Worm (Caenorhabditis elegans): ENCODE measurements around the gene Y105C5B.5.

Y105C5B.5 gene

DNA sequence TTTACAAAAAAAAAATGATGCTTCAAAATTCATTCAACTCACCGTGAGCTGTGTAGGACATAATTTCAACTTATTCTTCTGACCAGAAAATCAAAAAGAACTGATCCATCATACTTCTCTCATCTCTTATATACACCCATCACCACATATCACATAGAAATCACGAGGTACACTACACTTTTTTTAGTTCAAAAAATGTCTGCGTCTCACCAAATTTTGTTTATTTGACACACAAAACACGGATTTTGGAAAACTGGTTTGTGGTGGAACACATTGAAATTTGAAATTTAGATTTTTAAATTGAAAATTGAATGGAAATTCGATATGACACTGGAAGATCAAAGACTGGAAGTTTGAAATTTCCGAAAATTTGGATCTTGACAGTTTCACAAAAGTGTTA is at the start of gene Y105C5B.5:
Gene Y105C5B.5, minus strand, starts transcription at position 103 of the 400 bp plus-strand sequence.
- no peak for TF ChIP-seq B0310.2 (tag; optimal IDR thresholded peaks at IDR 0.05)
- TF ChIP-seq ceh-13 (GFP tag; optimal IDR thresholded peaks at IDR 0.05), result no peak
- no peak for TF ChIP-seq ceh-36 (tag; optimal IDR thresholded peaks at IDR 0.05)
- TF ChIP-seq sea-1 (GFP tag; conservative IDR thresholded peaks at IDR 0.05), result no peak
- TF ChIP-seq hmg-4 (GFP tag; optimal IDR thresholded peaks at IDR 0.05), result no peak
- TF ChIP-seq tbx-11 (GFP tag; IDR thresholded peaks at IDR 0.05), result no peak
- no peak for TF ChIP-seq hmbx-1 (tag; optimal IDR thresholded peaks at IDR 0.05)
- no peak for TF ChIP-seq flt-1 (GFP tag; IDR thresholded peaks at IDR 0.05)
- TF ChIP-seq aly-1 (tag; optimal IDR thresholded peaks at IDR 0.05), result no peak
- no peak for TF ChIP-seq hnd-1 (tag; optimal IDR thresholded peaks at IDR 0.05)
- no peak for TF ChIP-seq ets-7 (tag; optimal IDR thresholded peaks at IDR 0.05)
- no peak for TF ChIP-seq F13C5.2 (tag; optimal IDR thresholded peaks at IDR 0.05)

DNA sequence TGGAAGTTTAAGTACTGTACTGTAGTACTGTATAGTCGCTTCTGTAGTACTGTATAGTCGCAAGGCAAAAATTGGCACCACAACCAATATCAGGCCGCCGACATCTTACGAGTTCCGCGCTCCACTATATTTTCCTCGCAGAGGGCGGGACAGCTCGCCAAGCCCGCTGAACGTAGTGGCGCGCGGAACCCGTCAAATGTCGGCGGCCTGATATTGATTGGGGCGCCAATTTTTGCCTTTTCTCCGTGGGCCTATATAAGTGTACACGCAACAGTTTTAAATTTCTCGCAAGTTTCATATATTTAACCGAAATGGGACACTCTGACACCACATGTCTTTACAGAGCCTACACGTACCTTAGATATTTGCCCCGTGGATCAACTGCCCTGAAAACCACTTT is 49.0 kb upstream of the Y105C5B.5 start:
- TF ChIP-seq tbx-37 (GFP tag; conservative IDR thresholded peaks at IDR 0.05) (no peak), ceh-36 (tag; optimal IDR thresholded peaks at IDR 0.05) (no peak), hmbx-1 (tag; optimal IDR thresholded peaks at IDR 0.05) (no peak), ama-1 (optimal IDR thresholded peaks at IDR 0.05) (no peak), pes-1 (GFP tag; IDR thresholded peaks at IDR 0.05) (no peak), scrt-1 (GFP tag; IDR thresholded peaks at IDR 0.05) (no peak), ets-7 (tag; optimal IDR thresholded peaks at IDR 0.05) (no peak), hnd-1 (tag; optimal IDR thresholded peaks at IDR 0.05) (no peak), ceh-13 (GFP tag; optimal IDR thresholded peaks at IDR 0.05) (no peak), aly-1 (tag; optimal IDR thresholded peaks at IDR 0.05) (no peak), B0310.2 (tag; optimal IDR thresholded peaks at IDR 0.05) (no peak)

DNA sequence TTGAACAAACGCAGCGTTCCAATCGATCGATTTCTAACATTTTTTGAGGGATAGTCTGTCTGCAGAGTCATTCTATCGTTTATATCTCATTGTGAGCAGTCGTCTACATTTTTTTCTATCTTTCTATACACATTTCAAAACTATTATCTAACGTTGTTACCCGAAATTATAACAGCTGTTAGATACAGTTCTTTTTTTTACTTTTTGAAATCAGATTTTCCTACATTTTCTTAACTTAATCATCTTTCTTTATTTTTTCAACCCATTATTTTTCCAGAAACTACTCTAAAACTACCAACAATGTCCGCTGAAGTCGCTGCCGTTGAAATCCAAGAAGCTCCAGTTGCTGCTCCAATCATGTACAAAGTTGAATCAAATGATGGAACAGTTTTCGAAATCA is 45.5 kb upstream of the Y105C5B.5 start, which contains the start of gene skr-10:
Gene skr-10, plus strand, starts transcription at position 301 of the 400 bp plus-strand sequence.
- TF ChIP-seq tbx-11 (GFP tag; IDR thresholded peaks at IDR 0.05) (no peak), scrt-1 (GFP tag; IDR thresholded peaks at IDR 0.05) (no peak), flt-1 (GFP tag; IDR thresholded peaks at IDR 0.05) (no peak), hmbx-1 (tag; optimal IDR thresholded peaks at IDR 0.05) (no peak), ama-1 (optimal IDR thresholded peaks at IDR 0.05) (no peak), ceh-13 (GFP tag; optimal IDR thresholded peaks at IDR 0.05) (no peak), aly-1 (tag; optimal IDR thresholded peaks at IDR 0.05) (no peak), hmg-4 (GFP tag; optimal IDR thresholded peaks at IDR 0.05) (no peak), pes-1 (GFP tag; IDR thresholded peaks at IDR 0.05) (no peak), ets-7 (tag; optimal IDR thresholded peaks at IDR 0.05) (no peak), tra-4 (tag; optimal IDR thresholded peaks at IDR 0.05) (no peak)

DNA sequence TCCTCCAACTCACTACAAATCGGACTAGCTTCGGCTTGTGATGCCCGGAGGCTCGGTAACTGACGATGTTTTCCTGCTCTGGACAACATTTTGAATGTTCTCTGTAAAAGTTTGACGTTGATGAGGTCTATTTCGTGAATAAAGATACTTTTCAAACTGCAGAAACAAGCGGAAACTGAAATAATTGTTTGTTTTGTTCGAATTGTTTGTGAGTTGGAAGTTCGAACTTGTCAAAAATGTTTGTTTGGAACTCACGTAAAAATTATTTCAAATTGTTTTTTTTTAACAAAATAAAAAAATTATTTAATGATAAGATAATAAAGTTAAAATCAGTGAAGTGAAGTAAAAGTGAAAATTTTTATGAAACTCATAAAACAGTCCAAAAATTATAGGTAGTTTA is 40.4 kb upstream of the Y105C5B.5 start, which contains the start of gene Y105C5B.11:
Gene Y105C5B.11, minus strand, starts transcription at position 101 of the 400 bp plus-strand sequence.
- no peak for TF ChIP-seq hnd-1 (tag; optimal IDR thresholded peaks at IDR 0.05)
- TF ChIP-seq B0310.2 (tag; optimal IDR thresholded peaks at IDR 0.05), result no peak
- no peak for TF ChIP-seq hmbx-1 (tag; optimal IDR thresholded peaks at IDR 0.05)
- no peak for TF ChIP-seq ceh-36 (tag; optimal IDR thresholded peaks at IDR 0.05)
- TF ChIP-seq tbx-37 (GFP tag; conservative IDR thresholded peaks at IDR 0.05), result no peak

DNA sequence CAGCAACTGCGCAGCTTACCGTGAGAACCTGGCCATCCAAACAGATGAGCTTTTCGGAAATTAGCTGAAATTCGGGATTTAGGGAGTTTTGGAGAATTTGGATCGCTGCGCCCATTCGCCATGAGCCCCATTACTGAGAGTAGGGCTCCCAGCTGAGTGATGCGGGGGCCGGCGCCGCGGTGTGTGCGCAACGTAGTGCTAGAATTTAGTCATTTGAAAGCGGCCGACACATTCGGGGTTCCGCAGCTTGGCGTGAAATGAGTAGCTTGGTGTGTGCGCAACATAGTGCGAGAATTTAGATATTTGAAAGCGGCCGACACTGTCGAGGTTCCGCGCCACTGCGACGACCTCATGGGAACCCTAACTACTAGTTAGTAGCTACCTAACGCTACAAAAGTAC is 39.8 kb upstream of the Y105C5B.5 start:
- TF ChIP-seq ceh-13 (GFP tag; optimal IDR thresholded peaks at IDR 0.05) (no peak), F13C5.2 (tag; optimal IDR thresholded peaks at IDR 0.05) (no peak), pes-1 (GFP tag; IDR thresholded peaks at IDR 0.05) (no peak), ets-7 (tag; optimal IDR thresholded peaks at IDR 0.05) (no peak), B0310.2 (tag; optimal IDR thresholded peaks at IDR 0.05) (no peak), aly-1 (tag; optimal IDR thresholded peaks at IDR 0.05) (no peak), tra-4 (tag; optimal IDR thresholded peaks at IDR 0.05) (no peak), tbx-37 (GFP tag; conservative IDR thresholded peaks at IDR 0.05) (no peak), ceh-36 (tag; optimal IDR thresholded peaks at IDR 0.05) (no peak), hmg-4 (GFP tag; optimal IDR thresholded peaks at IDR 0.05) (no peak), ama-1 (optimal IDR thresholded peaks at IDR 0.05) (no peak), sea-1 (GFP tag; conservative IDR thresholded peaks at IDR 0.05) (no peak), tbx-11 (GFP tag; IDR thresholded peaks at IDR 0.05) (no peak), flt-1 (GFP tag; IDR thresholded peaks at IDR 0.05) (no peak), hnd-1 (tag; optimal IDR thresholded peaks at IDR 0.05) (no peak), scrt-1 (GFP tag; IDR thresholded peaks at IDR 0.05) (no peak), hmbx-1 (tag; optimal IDR thresholded peaks at IDR 0.05) (no peak)

DNA sequence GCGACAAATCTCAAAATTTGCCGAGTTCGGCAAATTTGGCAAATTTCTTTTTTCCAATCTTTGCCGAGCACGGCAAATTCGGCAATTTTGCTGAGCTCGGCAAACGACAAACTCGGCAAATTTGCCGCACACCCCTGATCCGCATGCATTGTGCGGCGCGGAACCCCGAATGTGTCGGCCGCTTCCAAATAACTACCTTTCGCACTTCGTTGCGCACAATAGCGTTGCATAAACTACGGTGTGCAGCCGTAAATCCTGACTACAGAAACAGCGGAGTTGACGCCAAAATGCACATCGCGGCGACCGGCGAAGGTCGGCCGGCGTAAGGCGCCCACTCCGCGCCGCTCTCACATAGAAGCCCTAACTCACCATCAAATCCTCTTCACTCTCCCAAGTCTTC is 37.4 kb upstream of the Y105C5B.5 start:
- TF ChIP-seq tbx-37 (GFP tag; conservative IDR thresholded peaks at IDR 0.05) (no peak), sea-1 (GFP tag; conservative IDR thresholded peaks at IDR 0.05) (no peak), tbx-11 (GFP tag; IDR thresholded peaks at IDR 0.05) (no peak), B0310.2 (tag; optimal IDR thresholded peaks at IDR 0.05) (no peak), hnd-1 (tag; optimal IDR thresholded peaks at IDR 0.05) (no peak), hmbx-1 (tag; optimal IDR thresholded peaks at IDR 0.05) (no peak)

DNA sequence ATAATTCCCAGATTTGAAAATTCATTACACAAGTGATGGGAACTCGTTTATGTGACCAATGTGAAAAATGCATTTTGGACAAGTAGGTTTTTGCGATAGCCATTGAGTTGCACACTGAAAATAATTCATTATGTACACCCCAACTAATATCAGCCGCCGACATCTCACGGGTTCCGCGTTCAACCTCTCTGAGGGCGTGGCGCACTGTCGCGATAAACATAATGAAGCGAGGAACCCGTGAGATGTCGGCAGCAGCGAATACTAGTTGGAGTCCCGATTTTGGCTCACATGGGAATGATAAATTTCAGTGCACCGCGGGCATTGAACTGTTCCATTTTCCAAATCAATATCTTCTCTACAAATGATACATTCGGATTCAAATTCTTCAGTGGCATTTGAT is 36.1 kb upstream of the Y105C5B.5 start:
- TF ChIP-seq ceh-13 (GFP tag; optimal IDR thresholded peaks at IDR 0.05), result no peak
- TF ChIP-seq flt-1 (GFP tag; IDR thresholded peaks at IDR 0.05), result no peak
- TF ChIP-seq aly-1 (tag; optimal IDR thresholded peaks at IDR 0.05), result no peak
- no peak for TF ChIP-seq hmg-4 (GFP tag; optimal IDR thresholded peaks at IDR 0.05)
- TF ChIP-seq sea-1 (GFP tag; conservative IDR thresholded peaks at IDR 0.05), result no peak
- TF ChIP-seq ama-1 (optimal IDR thresholded peaks at IDR 0.05), result no peak
- TF ChIP-seq B0310.2 (tag; optimal IDR thresholded peaks at IDR 0.05), result no peak
- TF ChIP-seq ceh-36 (tag; optimal IDR thresholded peaks at IDR 0.05), result no peak
- no peak for TF ChIP-seq tra-4 (tag; optimal IDR thresholded peaks at IDR 0.05)
- no peak for TF ChIP-seq F13C5.2 (tag; optimal IDR thresholded peaks at IDR 0.05)
- no peak for TF ChIP-seq scrt-1 (GFP tag; IDR thresholded peaks at IDR 0.05)
- TF ChIP-seq hnd-1 (tag; optimal IDR thresholded peaks at IDR 0.05), result no peak
- no peak for TF ChIP-seq hmbx-1 (tag; optimal IDR thresholded peaks at IDR 0.05)
- no peak for TF ChIP-seq tbx-11 (GFP tag; IDR thresholded peaks at IDR 0.05)
- TF ChIP-seq pes-1 (GFP tag; IDR thresholded peaks at IDR 0.05), result no peak
- TF ChIP-seq tbx-37 (GFP tag; conservative IDR thresholded peaks at IDR 0.05), result no peak
- TF ChIP-seq ets-7 (tag; optimal IDR thresholded peaks at IDR 0.05), result no peak

DNA sequence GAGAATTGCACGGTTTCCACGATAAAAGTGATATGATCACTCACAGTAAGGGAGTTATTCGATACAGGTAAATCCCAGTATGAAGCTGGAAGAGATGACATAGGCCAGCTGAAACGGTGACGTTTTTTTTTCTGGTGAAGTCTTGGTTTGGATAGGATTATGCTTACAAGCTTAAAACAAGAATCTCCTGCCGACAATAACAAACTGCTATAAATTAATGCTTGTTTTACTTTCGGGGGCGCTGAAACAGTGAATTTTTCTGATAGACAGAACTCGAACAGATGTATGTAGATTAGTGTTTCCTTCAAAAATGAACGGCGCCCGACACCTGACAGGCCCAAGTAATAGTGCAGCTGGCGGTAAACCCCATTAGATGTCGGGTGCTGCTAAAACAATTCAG is 32.8 kb upstream of the Y105C5B.5 start, which contains the start of gene srv-16:
Gene srv-16, minus strand, starts transcription at position 101 of the 400 bp plus-strand sequence.
- TF ChIP-seq sea-1 (GFP tag; conservative IDR thresholded peaks at IDR 0.05), result no peak
- TF ChIP-seq ets-7 (tag; optimal IDR thresholded peaks at IDR 0.05), result no peak
- TF ChIP-seq pes-1 (GFP tag; IDR thresholded peaks at IDR 0.05), result no peak
- TF ChIP-seq flt-1 (GFP tag; IDR thresholded peaks at IDR 0.05), result no peak
- TF ChIP-seq tra-4 (tag; optimal IDR thresholded peaks at IDR 0.05), result no peak
- no peak for TF ChIP-seq tbx-37 (GFP tag; conservative IDR thresholded peaks at IDR 0.05)
- TF ChIP-seq F13C5.2 (tag; optimal IDR thresholded peaks at IDR 0.05), result no peak
- TF ChIP-seq scrt-1 (GFP tag; IDR thresholded peaks at IDR 0.05), result no peak
- TF ChIP-seq ceh-13 (GFP tag; optimal IDR thresholded peaks at IDR 0.05), result no peak
- TF ChIP-seq ceh-36 (tag; optimal IDR thresholded peaks at IDR 0.05), result no peak
- no peak for TF ChIP-seq hnd-1 (tag; optimal IDR thresholded peaks at IDR 0.05)
- no peak for TF ChIP-seq hmbx-1 (tag; optimal IDR thresholded peaks at IDR 0.05)
- no peak for TF ChIP-seq tbx-11 (GFP tag; IDR thresholded peaks at IDR 0.05)
- no peak for TF ChIP-seq aly-1 (tag; optimal IDR thresholded peaks at IDR 0.05)
- TF ChIP-seq ama-1 (optimal IDR thresholded peaks at IDR 0.05), result no peak
- no peak for TF ChIP-seq B0310.2 (tag; optimal IDR thresholded peaks at IDR 0.05)
- TF ChIP-seq hmg-4 (GFP tag; optimal IDR thresholded peaks at IDR 0.05), result no peak
